Fruit fly (Drosophila melanogaster) whole organism, embryonic: ENCODE measurements around the gene CG10803.

Source experiments
- Antp ChIP-seq: fragments of 200-800 bp; sonication (Bioruptor generic); optimal IDR thresholded peaks from 3 replicates; lab custom pipeline; 2016; ENCODE audit warnings: missing biosample characterization, missing genetic modification characterization
- Asciz ChIP-seq: fragments of 200-800 bp; sonication (Bioruptor generic); optimal IDR thresholded peaks from 2 replicates; lab custom pipeline; 2017; ENCODE audit warnings: missing biosample characterization, mild to moderate bottlenecking, missing genetic modification characterization, missing genetic modification reagents
- Blimp-1 ChIP-seq: fragments of 200-800 bp; sonication (Bioruptor generic); optimal IDR thresholded peaks from 3 replicates; lab custom pipeline; 2018; ENCODE audit warnings: missing biosample characterization, missing genetic modification characterization, mild to moderate bottlenecking, moderate library complexity, missing genetic modification reagents
- C15 ChIP-seq: fragments of 200-800 bp; sonication (Bioruptor generic); IDR thresholded peaks from 3 replicates; pipeline ENCODE4 v1.3.6; 2022; ENCODE audit warnings: missing biosample characterization, missing genetic modification characterization
- CG10431 ChIP-seq: fragments of 200-800 bp; sonication (Bioruptor generic); optimal IDR thresholded peaks from 3 replicates; lab custom pipeline; 2018; ENCODE audit warnings: missing biosample characterization, mild to moderate bottlenecking, missing genetic modification characterization
- CG11247 ChIP-seq: fragments of 200-800 bp; sonication (Bioruptor generic); IDR thresholded peaks from 2 replicates; pipeline ENCODE4 v1.3.6; 2022; ENCODE audit warnings: missing biosample characterization, missing genetic modification characterization
- CG12155 ChIP-seq: fragments of 200-800 bp; sonication (Bioruptor generic); optimal IDR thresholded peaks from 3 replicates; lab custom pipeline; 2016; ENCODE audit warnings: missing biosample characterization, missing genetic modification characterization
- CG12236 ChIP-seq: fragments of 200-800 bp; sonication (Bioruptor generic); optimal IDR thresholded peaks from 2 replicates; lab custom pipeline; 2016; ENCODE audit warnings: missing biosample characterization, missing genetic modification characterization
- CG13424 ChIP-seq: fragments of 200-800 bp; sonication (Bioruptor generic); optimal IDR thresholded peaks from 2 replicates; lab custom pipeline; 2019; ENCODE audit warnings: missing biosample characterization, mild to moderate bottlenecking, missing genetic modification characterization, moderate library complexity
- CG14860 ChIP-seq: fragments of 200-800 bp; sonication (Bioruptor generic); IDR thresholded peaks from 3 replicates; pipeline ENCODE4 v1.3.6; 2022; ENCODE audit warnings: missing biosample characterization, missing genetic modification characterization; ENCODE audit not compliant: partially characterized antibody
- CG15696 ChIP-seq: fragments of 200-800 bp; sonication (Bioruptor generic); optimal IDR thresholded peaks from 2 replicates; lab custom pipeline; 2019; ENCODE audit warnings: missing biosample characterization, mild to moderate bottlenecking, missing genetic modification characterization, moderate library complexity
- CG16813 ChIP-seq: fragments of 200-800 bp; sonication (Bioruptor generic); IDR thresholded peaks from 3 replicates; pipeline ENCODE4 v1.3.6; 2022; ENCODE audit warnings: missing biosample characterization, missing genetic modification characterization; ENCODE audit not compliant: partially characterized antibody
- CG16815 ChIP-seq: fragments of 200-800 bp; sonication (Bioruptor generic); optimal IDR thresholded peaks from 3 replicates; lab custom pipeline; 2017; ENCODE audit warnings: missing biosample characterization, mild to moderate bottlenecking, missing genetic modification characterization
- CG17186 ChIP-seq: fragments of 200-800 bp; sonication (Bioruptor generic); optimal IDR thresholded peaks from 3 replicates; lab custom pipeline; 2017; ENCODE audit warnings: missing biosample characterization, missing genetic modification reagents, missing genetic modification characterization
- CG1832 ChIP-seq: fragments of 200-800 bp; sonication (Bioruptor generic); optimal IDR thresholded peaks from 2 replicates; lab custom pipeline; 2017; ENCODE audit warnings: missing biosample characterization, mild to moderate bottlenecking, missing genetic modification characterization, inconsistent platforms
- CG30020 ChIP-seq: fragments of 200-800 bp; optimal IDR thresholded peaks from 2 replicates; lab custom pipeline; 2019; ENCODE audit warnings: missing biosample characterization, mild to moderate bottlenecking, missing genetic modification characterization, moderate library complexity
- CG31388 ChIP-seq: fragments of 200-800 bp; sonication (Bioruptor generic); optimal IDR thresholded peaks from 2 replicates; lab custom pipeline; 2016; ENCODE audit warnings: missing biosample characterization, missing genetic modification characterization
- CG3995 ChIP-seq: fragments of 200-800 bp; sonication (Bioruptor generic); optimal IDR thresholded peaks from 3 replicates; lab custom pipeline; 2016; ENCODE audit warnings: missing biosample characterization, missing genetic modification characterization
- CG4820 ChIP-seq: fragments of 200-800 bp; sonication (Bioruptor generic); optimal IDR thresholded peaks from 3 replicates; lab custom pipeline; 2016; ENCODE audit warnings: missing biosample characterization, missing genetic modification characterization
- CG6254 ChIP-seq: fragments of 200-800 bp; sonication (Bioruptor generic); optimal IDR thresholded peaks from 3 replicates; lab custom pipeline; 2017; ENCODE audit warnings: mild to moderate bottlenecking, missing biosample characterization, missing genetic modification reagents, missing genetic modification characterization
- CG6854 ChIP-seq: fragments of 200-800 bp; sonication (Bioruptor generic); optimal IDR thresholded peaks from 3 replicates; lab custom pipeline; 2017; ENCODE audit warnings: missing biosample characterization, mild to moderate bottlenecking, missing genetic modification characterization
- CTCF ChIP-seq: fragments of 200-800 bp; sonication (Bioruptor generic); optimal IDR thresholded peaks from 2 replicates; lab custom pipeline; 2017; ENCODE audit warnings: missing biosample characterization, mild to moderate bottlenecking, missing genetic modification characterization, moderate library complexity
- CoRest ChIP-seq: fragments of 200-800 bp; sonication (Bioruptor generic); optimal IDR thresholded peaks from 3 replicates; lab custom pipeline; 2018; ENCODE audit warnings: missing biosample characterization, mild to moderate bottlenecking, missing genetic modification characterization, moderate library complexity
- Drgx ChIP-seq: fragments of 200-800 bp; sonication (Bioruptor generic); IDR thresholded peaks from 2 replicates; pipeline ENCODE4 v1.3.6; 2022; ENCODE audit warnings: missing biosample characterization, missing genetic modification characterization
- Fer1 ChIP-seq: fragments of 200-800 bp; sonication (Bioruptor generic); optimal IDR thresholded peaks from 2 replicates; lab custom pipeline; 2017; ENCODE audit warnings: missing biosample characterization, mild to moderate bottlenecking, missing genetic modification characterization
- HHEX ChIP-seq: fragments of 200-800 bp; sonication (Bioruptor generic); optimal IDR thresholded peaks from 3 replicates; lab custom pipeline; 2017; ENCODE audit warnings: missing biosample characterization, mild to moderate bottlenecking, missing genetic modification characterization, missing genetic modification reagents
- Hr51 ChIP-seq, 2 experiments: fragments of 200-800 bp; sonication (Bioruptor generic); optimal IDR thresholded peaks; 2 replicates in 1 of 2; 3 replicates in 1 of 2; lab custom pipeline; 2016 to 2018; ENCODE audit warnings: missing biosample characterization in 2 of 2, missing genetic modification characterization in 2 of 2, mild to moderate bottlenecking in 1 of 2, moderate library complexity in 1 of 2
- Jarid2 ChIP-seq: fragments of 200-800 bp; sonication (Bioruptor generic); optimal IDR thresholded peaks from 3 replicates; lab custom pipeline; 2017; ENCODE audit warnings: mild to moderate bottlenecking, missing biosample characterization, missing genetic modification reagents, missing genetic modification characterization
- NC2β ChIP-seq: fragments of 200-800 bp; sonication (Bioruptor generic); optimal IDR thresholded peaks from 2 replicates; lab custom pipeline; 2016; ENCODE audit warnings: missing biosample characterization, missing genetic modification characterization
- Oli ChIP-seq: fragments of 200-800 bp; sonication (Bioruptor generic); optimal IDR thresholded peaks from 2 replicates; lab custom pipeline; 2018; ENCODE audit warnings: missing biosample characterization, mild to moderate bottlenecking, missing genetic modification characterization, moderate library complexity
- Pdp1 ChIP-seq, 2 experiments: fragments of 200-800 bp; sonication (Bioruptor generic); optimal IDR thresholded peaks; 3 replicates each; lab custom pipeline; 2016; ENCODE audit warnings: missing biosample characterization in 2 of 2, missing genetic modification characterization in 2 of 2, mild to moderate bottlenecking in 1 of 2, moderate library complexity in 1 of 2
- TFAM ChIP-seq: fragments of 200-800 bp; sonication (Bioruptor generic); optimal IDR thresholded peaks from 2 replicates; lab custom pipeline; 2017; ENCODE audit warnings: missing biosample characterization, missing genetic modification characterization, inconsistent platforms
- Trl ChIP-seq, 3 experiments: fragments of >200 bp in 2 of 3; fragments of 200-800 bp in 1 of 3; sonication (Bioruptor generic) in 1 of 3; optimal IDR thresholded peaks; 2 replicates in 1 of 3; 3 replicates in 2 of 3; lab custom pipeline; 2016 to 2017; ENCODE audit warnings: missing biosample characterization in 1 of 3, missing genetic modification characterization in 1 of 3
- Xbp1 ChIP-seq: fragments of 200-800 bp; sonication (Bioruptor generic); optimal IDR thresholded peaks from 3 replicates; lab custom pipeline; 2016; ENCODE audit warnings: missing biosample characterization, mild to moderate bottlenecking, missing genetic modification characterization
- bab2 ChIP-seq: fragments of 200-800 bp; sonication (Bioruptor generic); optimal IDR thresholded peaks from 2 replicates; lab custom pipeline; 2016; ENCODE audit warnings: missing biosample characterization, missing genetic modification characterization
- bcd ChIP-seq: fragments of 200-800 bp; sonication (Bioruptor generic); optimal IDR thresholded peaks from 2 replicates; lab custom pipeline; 2017; ENCODE audit warnings: missing biosample characterization, mild to moderate bottlenecking, missing genetic modification characterization
- crp ChIP-seq, 2 experiments: fragments of 200-800 bp; sonication (Bioruptor generic); optimal IDR thresholded peaks; 2 replicates in 1 of 2; 3 replicates in 1 of 2; lab custom pipeline; 2017; ENCODE audit warnings: missing biosample characterization in 2 of 2, missing genetic modification characterization in 2 of 2, mild to moderate bottlenecking in 1 of 2, moderate library complexity in 1 of 2
- eyg ChIP-seq: fragments of 200-800 bp; sonication (Bioruptor generic); optimal IDR thresholded peaks from 3 replicates; lab custom pipeline; 2016; ENCODE audit warnings: missing biosample characterization, missing genetic modification characterization
- hb ChIP-seq: fragments of 200-800 bp; sonication (Bioruptor generic); IDR thresholded peaks from 3 replicates; pipeline ENCODE4 v1.3.6; 2022; ENCODE audit warnings: missing biosample characterization, missing genetic modification characterization; ENCODE audit not compliant: partially characterized antibody
- ken ChIP-seq: fragments of 200-800 bp; sonication (Bioruptor generic); IDR thresholded peaks from 3 replicates; pipeline ENCODE4 v1.3.6; 2022; ENCODE audit warnings: missing biosample characterization, missing genetic modification characterization
- luna ChIP-seq: fragments of 200-800 bp; sonication (Bioruptor generic); optimal IDR thresholded peaks from 2 replicates; lab custom pipeline; 2016; ENCODE audit warnings: missing biosample characterization, missing genetic modification characterization
- mirr ChIP-seq: fragments of 200-800 bp; sonication (Bioruptor generic); optimal IDR thresholded peaks from 3 replicates; lab custom pipeline; 2018; ENCODE audit warnings: missing biosample characterization, mild to moderate bottlenecking, missing genetic modification characterization
- onecut ChIP-seq: fragments of 200-800 bp; sonication (Bioruptor generic); IDR thresholded peaks from 2 replicates; pipeline ENCODE4 v1.3.6; 2022; ENCODE audit warnings: missing biosample characterization, missing genetic modification characterization
- otp ChIP-seq: fragments of 200-800 bp; sonication (Bioruptor generic); IDR thresholded peaks from 3 replicates; pipeline ENCODE4, ENCODE4 v1.3.6; 2022; ENCODE audit warnings: missing biosample characterization, missing genetic modification characterization
- p53 ChIP-seq: fragments of 200-800 bp; sonication (Bioruptor generic); optimal IDR thresholded peaks from 2 replicates; lab custom pipeline; 2016; ENCODE audit warnings: missing biosample characterization, missing genetic modification characterization
- schlank ChIP-seq: fragments of 200-800 bp; sonication (Bioruptor generic); optimal IDR thresholded peaks from 2 replicates; lab custom pipeline; 2018; ENCODE audit warnings: missing biosample characterization, mild to moderate bottlenecking, missing genetic modification characterization
- shn ChIP-seq: fragments of 200-800 bp; sonication (Bioruptor generic); optimal IDR thresholded peaks from 3 replicates; lab custom pipeline; 2016; ENCODE audit warnings: missing biosample characterization, missing genetic modification characterization
- sob ChIP-seq: fragments of 200-800 bp; sonication (Bioruptor generic); IDR thresholded peaks from 2 replicates; pipeline ENCODE4 v1.3.6; 2022; ENCODE audit warnings: missing biosample characterization, missing genetic modification characterization
- tll ChIP-seq, 2 experiments: fragments of 200-800 bp in 1 of 2; fragments of >200 bp in 1 of 2; sonication (Bioruptor generic) in 1 of 2; optimal IDR thresholded peaks; 2 replicates each; lab custom pipeline; 2017 to 2019; ENCODE audit warnings: missing biosample characterization in 2 of 2, missing genetic modification characterization in 2 of 2, mild to moderate bottlenecking in 1 of 2, moderate library complexity in 1 of 2
- vvl ChIP-seq: fragments of 200-800 bp; sonication (Bioruptor generic); IDR thresholded peaks from 2 replicates; pipeline ENCODE4 v1.3.6; 2022; ENCODE audit warnings: missing biosample characterization, missing genetic modification characterization
- yki ChIP-seq: fragments of >200 bp; optimal IDR thresholded peaks from 3 replicates; lab custom pipeline; 2018

CG10803 gene

DNA sequence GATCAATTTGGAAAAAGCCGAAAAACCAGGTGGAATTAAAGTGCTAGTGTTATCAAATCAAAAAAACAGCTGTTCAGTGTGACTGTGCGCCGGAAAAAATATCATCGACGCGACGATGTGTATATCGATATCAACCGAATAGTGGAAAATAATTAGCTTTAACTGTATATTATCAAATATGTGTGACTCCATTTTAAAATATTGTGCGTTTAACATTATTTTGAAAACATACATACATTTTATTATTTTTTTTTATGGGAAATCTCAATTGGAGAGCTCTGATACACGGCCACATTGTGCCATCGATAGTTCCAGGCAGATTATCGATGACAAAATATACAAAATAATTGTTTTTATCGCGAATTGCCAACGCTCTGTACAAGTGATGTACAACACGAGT, at the start of gene CG10803, which contains the start of gene CG14270 (continued):
- TF ChIP-seq CG14860 (GFP tag; lab: Robert Waterston, UW) (peak; percentile 79), Trl (optimal IDR thresholded peaks at IDR 0.05; lab: Kevin White, UChicago) (no peak), Trl (GFP tag; optimal IDR thresholded peaks at IDR 0.05; lab: Kevin White, UChicago) (no peak), Xbp1 (GFP tag; lab: Kevin White, UChicago) (peak; percentile 23), CTCF (GFP tag; lab: Kevin White, UChicago) (no peak), CG17186 (GFP tag; lab: Kevin White, UChicago) (peak; percentile 15), onecut (GFP tag; lab: Robert Waterston, UW) (no peak), Blimp-1 (no peak), Drgx (GFP tag; lab: Robert Waterston, UW) (no peak), shn (no peak), Oli (tag; lab: Kevin White, UChicago) (no peak), CG12155 (GFP tag; lab: Kevin White, UChicago) (no peak), CG11247 (GFP tag; lab: Robert Waterston, UW) (no peak), CG13424 (tag; lab: Kevin White, UChicago) (no peak), C15 (GFP tag; lab: Robert Waterston, UW) (no peak), CG15696 (tag; lab: Kevin White, UChicago) (no peak), CoRest (tag; lab: Kevin White, UChicago) (no peak), tll (GFP tag; optimal IDR thresholded peaks at IDR 0.05; lab: Kevin White, UChicago) (no peak), vvl (GFP tag; lab: Robert Waterston, UW) (no peak), Asciz (GFP tag; lab: Kevin White, UChicago) (no peak), Hr51 (GFP tag; optimal IDR thresholded peaks at IDR 0.05; lab: Kevin White, UChicago) (no peak), Jarid2 (GFP tag; lab: Kevin White, UChicago) (no peak), CG31388 (GFP tag; lab: Kevin White, UChicago) (no peak), CG16815 (GFP tag; lab: Kevin White, UChicago) (no peak), Pdp1 (GFP tag; optimal IDR thresholded peaks at IDR 0.05; lab: Kevin White, UChicago) (peak in 1 of 2 experiments; percentile 51), schlank (tag; lab: Kevin White, UChicago) (no peak), CG6254 (GFP tag; lab: Kevin White, UChicago) (no peak), Antp (no peak), otp (GFP tag; lab: Robert Waterston, UW) (no peak), TFAM (no peak), ken (GFP tag; lab: Robert Waterston, UW) (no peak), NC2β (GFP tag; lab: Kevin White, UChicago) (no peak), bab2 (GFP tag; lab: Kevin White, UChicago) (no peak), CG30020 (tag; lab: Kevin White, UChicago) (no peak), yki (lab: Kevin White, UChicago) (no peak), CG6854 (GFP tag; lab: Kevin White, UChicago) (no peak), crp (GFP tag; optimal IDR thresholded peaks at IDR 0.05; lab: Kevin White, UChicago) (peak; percentile 44 to 89), sob (GFP tag; lab: Robert Waterston, UW) (no peak), CG12236 (GFP tag; lab: Kevin White, UChicago) (no peak), Fer1 (GFP tag; lab: Kevin White, UChicago) (no peak), CG16813 (GFP tag; lab: Robert Waterston, UW) (peak; percentile 88), eyg (GFP tag; lab: Kevin White, UChicago) (no peak), mirr (GFP tag; lab: Kevin White, UChicago) (no peak), CG3995 (GFP tag; lab: Kevin White, UChicago) (peak; percentile 56), HHEX (GFP tag; lab: Kevin White, UChicago) (no peak), CG4820 (no peak), CG10431 (GFP tag; lab: Kevin White, UChicago) (no peak), hb (peak; percentile 80), bcd (GFP tag; lab: Kevin White, UChicago) (no peak), CG1832 (GFP tag; lab: Kevin White, UChicago) (no peak), luna (no peak), p53 (GFP tag; lab: Kevin White, UChicago) (no peak)
